Worm (Caenorhabditis elegans) whole organism, young adult: Measurements from ENCODE around the gene Y40A1A.3.
"Not testable (repeated sequence)": the region's sequence is repeated elsewhere in the genome, so short reads cannot be mapped to it uniquely, and the experiment has no call there.

ENCODE experiments used
- B0336.3 ChIP-seq: fragments of 200-800 bp; sonication (Bioruptor generic); IDR thresholded peaks from 2 replicates; pipeline ENCODE4 v1.3.6; 2022; ENCODE audit warnings: missing genetic modification characterization, missing compliant biosample characterization
- C17E4.6 ChIP-seq: fragments of 200-800 bp; sonication (Bioruptor generic); IDR thresholded peaks from 2 replicates; pipeline ENCODE4 v1.3.6; 2022; ENCODE audit warnings: missing genetic modification reagents, missing genetic modification characterization, missing compliant biosample characterization
- F57A8.1 ChIP-seq: fragments of 200-800 bp; sonication (Bioruptor generic); optimal IDR thresholded peaks from 2 replicates; lab custom pipeline; 2018; ENCODE audit warnings: mild to moderate bottlenecking, missing genetic modification characterization, moderate library complexity, missing compliant biosample characterization
- ZK185.1 ChIP-seq: sonication (generic microtip); optimal IDR thresholded peaks from 2 replicates; lab custom pipeline; 2016; ENCODE audit warnings: mild to moderate bottlenecking, missing genetic modification characterization, missing compliant biosample characterization; ENCODE audit not compliant: poor library complexity, severe bottlenecking
- atf-7 ChIP-seq: sonication (generic microtip); optimal IDR thresholded peaks from 2 replicates; lab custom pipeline; 2017; ENCODE audit warnings: mild to moderate bottlenecking, missing genetic modification characterization, missing compliant biosample characterization
- cebp-1 ChIP-seq, 2 experiments: fragments of 200-800 bp in 1 of 2; sonication (Bioruptor generic) in 1 of 2; sonication (generic microtip) in 1 of 2; IDR thresholded peaks in 1 of 2; optimal IDR thresholded peaks in 1 of 2; 2 replicates each; pipeline versions ENCODE4 v1.3.6 to Lab custom; 2017 to 2022; ENCODE audit warnings: missing compliant biosample characterization in 2 of 2, missing genetic modification characterization in 2 of 2, mild to moderate bottlenecking in 1 of 2, missing genetic modification reagents in 1 of 2, moderate library complexity in 1 of 2
- ceh-27 ChIP-seq: fragments of 200-800 bp; sonication (Bioruptor generic); optimal IDR thresholded peaks from 2 replicates; lab custom pipeline; 2018; ENCODE audit warnings: mild to moderate bottlenecking, missing genetic modification characterization, moderate library complexity, missing compliant biosample characterization
- ceh-79 ChIP-seq: sonication (generic microtip); optimal IDR thresholded peaks from 2 replicates; lab custom pipeline; 2017; ENCODE audit warnings: mild to moderate bottlenecking, missing genetic modification characterization, missing compliant biosample characterization
- ceh-91 ChIP-seq: fragments of 200-800 bp; sonication (Bioruptor generic); IDR thresholded peaks from 2 replicates; pipeline ENCODE4 v1.3.6; 2022; ENCODE audit warnings: missing genetic modification reagents, missing genetic modification characterization, missing compliant biosample characterization
- dox-1 ChIP-seq: fragments of 200-800 bp; sonication (Bioruptor generic); IDR thresholded peaks from 2 replicates; pipeline ENCODE4 v1.3.6; 2022; ENCODE audit warnings: missing genetic modification reagents, missing genetic modification characterization, missing compliant biosample characterization
- egl-44 ChIP-seq: fragments of 200-800 bp; sonication (Bioruptor generic); IDR thresholded peaks from 2 replicates; pipeline ENCODE4 v1.3.6; 2022; ENCODE audit warnings: missing genetic modification reagents, missing genetic modification characterization, missing compliant biosample characterization
- gei-17 ChIP-seq: fragments of 200-800 bp; sonication (Bioruptor generic); optimal IDR thresholded peaks from 2 replicates; lab custom pipeline; 2018; ENCODE audit warnings: mild to moderate bottlenecking, missing genetic modification characterization, missing compliant biosample characterization
- hsf-1 ChIP-seq: fragments of 200-800 bp; sonication (Bioruptor generic); IDR thresholded peaks from 2 replicates; pipeline ENCODE4 v1.3.6; 2022; ENCODE audit warnings: missing genetic modification reagents, missing genetic modification characterization, missing compliant biosample characterization
- let-607 ChIP-seq, 2 experiments: fragments of 200-800 bp in 1 of 2; sonication (Bioruptor generic) in 1 of 2; sonication (generic microtip) in 1 of 2; optimal IDR thresholded peaks; 2 replicates each; lab custom pipeline; 2016 to 2018; ENCODE audit warnings: mild to moderate bottlenecking in 2 of 2, missing compliant biosample characterization in 2 of 2, missing genetic modification characterization in 2 of 2, moderate library complexity in 2 of 2, missing genotype in 1 of 2
- lin-26 ChIP-seq: fragments of 200-800 bp; sonication (Bioruptor generic); IDR thresholded peaks from 2 replicates; pipeline ENCODE4 v1.3.6; 2022; ENCODE audit warnings: missing genetic modification reagents, missing genetic modification characterization, missing compliant biosample characterization
- lin-35 ChIP-seq, 3 experiments: fragments of 150-350 bp in 2 of 3; sonication (generic microtip) in 1 of 3; optimal IDR thresholded peaks; 2 replicates each; lab custom pipeline; 2014 to 2018; ENCODE audit warnings: missing biosample characterization in 3 of 3, missing genetic modification characterization in 3 of 3, missing genetic modification reagents in 3 of 3
- lsl-1 ChIP-seq: fragments of 200-800 bp; sonication (Bioruptor generic); optimal IDR thresholded peaks from 2 replicates; lab custom pipeline; 2018; ENCODE audit warnings: mild to moderate bottlenecking, missing genetic modification characterization, moderate library complexity, missing compliant biosample characterization
- mcd-1 ChIP-seq: fragments of 200-800 bp; sonication (Bioruptor generic); IDR thresholded peaks from 2 replicates; pipeline ENCODE4 v1.3.6; 2022; ENCODE audit warnings: missing genetic modification reagents, missing genetic modification characterization, missing compliant biosample characterization
- nhr-27 ChIP-seq: fragments of 200-800 bp; sonication (Bioruptor generic); optimal IDR thresholded peaks from 2 replicates; lab custom pipeline; 2018; ENCODE audit warnings: mild to moderate bottlenecking, missing genetic modification characterization, moderate library complexity, missing compliant biosample characterization
- nhr-80 ChIP-seq: sonication (generic microtip); optimal IDR thresholded peaks from 2 replicates; lab custom pipeline; 2016; ENCODE audit warnings: missing genetic modification characterization, missing compliant biosample characterization
- pha-4 ChIP-seq: fragments of 150-350 bp; sonication (generic microtip); optimal IDR thresholded peaks from 2 replicates; lab custom pipeline; 2014; ENCODE audit warnings: missing biosample characterization, missing genetic modification reagents, missing genetic modification characterization
- tbp1 ChIP-seq: fragments of 200-800 bp; sonication (Bioruptor generic); optimal IDR thresholded peaks from 2 replicates; lab custom pipeline; 2018; ENCODE audit warnings: mild to moderate bottlenecking, missing genetic modification characterization, missing compliant biosample characterization
- unc-62 ChIP-seq: fragments of 150-350 bp; optimal IDR thresholded peaks from 2 replicates; lab custom pipeline; 2014; ENCODE audit warnings: missing biosample characterization, missing genetic modification reagents, missing genetic modification characterization
- ztf-22 ChIP-seq: fragments of 200-800 bp; sonication (Bioruptor generic); optimal IDR thresholded peaks from 2 replicates; lab custom pipeline; 2018; ENCODE audit warnings: mild to moderate bottlenecking, missing genetic modification characterization, moderate library complexity, missing compliant biosample characterization
- ztf-28 ChIP-seq: fragments of 200-800 bp; sonication (Bioruptor generic); IDR thresholded peaks from 2 replicates; pipeline ENCODE4 v1.3.6; 2022; ENCODE audit warnings: missing genetic modification reagents, missing genetic modification characterization, missing compliant biosample characterization

The Y40A1A.3 gene

ce11 chrX:2030871-2031270 is 33.0 kb upstream of the Y40A1A.3 start (continued):
- TF ChIP-seq C17E4.6 (GFP tag; lab: Robert Waterston, UW) (no peak), ceh-79 (tag; lab: Kevin White, UChicago) (no peak), dox-1 (no peak), ztf-28 (no peak)

- not testable (repeated sequence) for TF ChIP-seq gei-17 (GFP tag; lab: Kevin White, UChicago); ztf-22 (GFP tag; lab: Kevin White, UChicago); lin-35 (GFP tag; optimal IDR thresholded peaks at IDR 0.05; lab: Kevin White, UChicago)
- TF ChIP-seq, all 124 proteins: peak for 0; not testable (repeated sequence) for 124
These were observed 28.5 kb upstream of the Y40A1A.3 start, which contains the start of gene Y102A11A.2 for ce11 chrX:2026342-2026741. Y102A11A.2 (plus strand) TSS chrX:2026642.

DNA sequence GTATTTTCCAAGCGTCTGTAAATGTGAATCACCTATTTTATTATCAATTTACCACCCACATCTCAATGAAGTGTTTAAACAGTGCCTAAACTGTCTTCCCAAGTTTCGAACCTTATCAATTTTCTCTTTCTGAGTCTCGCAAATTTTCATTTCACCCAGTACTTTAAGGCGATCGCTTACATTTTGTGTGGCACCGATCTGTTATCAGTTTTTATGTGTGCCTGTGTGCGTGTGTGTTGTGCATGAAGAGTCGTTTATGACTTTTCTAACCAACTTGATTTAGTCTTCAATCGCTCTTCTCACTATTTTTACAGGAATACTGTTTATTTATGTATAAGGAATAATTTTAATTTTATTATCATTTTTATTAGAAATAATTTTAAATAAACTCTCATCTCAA is 27.6 kb upstream of the Y40A1A.3 start:
- TF ChIP-seq nhr-80 (tag; lab: Kevin White, UChicago) = peak; percentile 59

- TF ChIP-seq F57A8.1 (GFP tag; lab: Kevin White, UChicago) = no peak
- TF ChIP-seq nhr-80 (tag; lab: Kevin White, UChicago) = peak; percentile 3
These were observed 23.7 kb upstream of the Y40A1A.3 start for ce11 chrX:2021558-2021957.

DNA sequence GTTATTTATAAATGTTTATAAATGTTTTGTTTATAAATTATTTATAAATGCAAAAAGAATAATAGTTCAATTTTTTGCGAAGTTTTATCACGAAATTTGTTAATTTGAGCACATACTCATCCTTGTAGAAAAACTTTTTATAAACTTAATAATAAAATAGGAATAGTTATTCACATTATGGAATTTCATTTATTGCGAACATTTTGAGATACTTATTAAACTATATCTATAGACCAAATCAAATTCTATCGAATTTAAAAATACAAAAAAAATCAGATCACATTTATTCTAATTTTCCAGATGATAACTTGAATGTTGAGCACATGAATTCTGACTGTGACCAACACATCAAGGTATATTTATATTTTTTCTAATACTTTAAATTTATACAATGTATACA is 21.0 kb upstream of the Y40A1A.3 start, which contains the start of gene Y102A11A.3:
Gene Y102A11A.3 (plus strand): TSS at position 301 of the 400 bp plus-strand sequence.
- TF ChIP-seq ceh-91 (GFP tag; lab: Robert Waterston, UW) (no peak), pha-4 (tag; lab: Kevin White, UChicago) (no peak), lsl-1 (GFP tag; lab: Kevin White, UChicago) (no peak), lin-35 (GFP tag; optimal IDR thresholded peaks at IDR 0.05; lab: Kevin White, UChicago) (no peak), lin-26 (GFP tag; lab: Robert Waterston, UW) (no peak), unc-62 (no peak), tbp1 (GFP tag; lab: Kevin White, UChicago) (no peak), ZK185.1 (tag; lab: Kevin White, UChicago) (no peak)
- TF ChIP-seq, all 124 proteins: peak for 0

DNA sequence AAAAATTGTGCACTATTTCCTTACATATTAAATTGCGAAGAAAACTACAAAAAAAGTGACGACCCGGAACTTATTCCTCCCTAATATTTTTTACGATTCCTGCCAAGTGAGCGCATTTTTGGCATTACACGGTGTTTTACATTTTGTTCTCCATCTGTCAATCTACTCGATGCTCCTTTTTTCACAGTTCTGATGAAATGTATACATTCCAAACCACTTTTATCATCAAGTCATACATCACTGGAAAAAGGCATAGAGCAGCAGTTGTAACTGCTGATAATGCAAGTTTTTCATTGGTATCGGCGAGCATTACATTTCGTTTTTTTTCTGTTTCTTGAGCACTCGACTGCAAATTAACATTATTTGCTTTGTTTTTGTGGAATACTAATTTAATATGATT is 20.4 kb upstream of the Y40A1A.3 start:
- TF ChIP-seq nhr-80 (tag; lab: Kevin White, UChicago) = peak; percentile 86
- peak in 1 of 2 experiments; percentile 50 for TF ChIP-seq let-607 (tag; optimal IDR thresholded peaks at IDR 0.05; lab: Kevin White, UChicago)
- TF ChIP-seq mcd-1 = no peak
- TF ChIP-seq, all 124 proteins: peak for 2

DNA sequence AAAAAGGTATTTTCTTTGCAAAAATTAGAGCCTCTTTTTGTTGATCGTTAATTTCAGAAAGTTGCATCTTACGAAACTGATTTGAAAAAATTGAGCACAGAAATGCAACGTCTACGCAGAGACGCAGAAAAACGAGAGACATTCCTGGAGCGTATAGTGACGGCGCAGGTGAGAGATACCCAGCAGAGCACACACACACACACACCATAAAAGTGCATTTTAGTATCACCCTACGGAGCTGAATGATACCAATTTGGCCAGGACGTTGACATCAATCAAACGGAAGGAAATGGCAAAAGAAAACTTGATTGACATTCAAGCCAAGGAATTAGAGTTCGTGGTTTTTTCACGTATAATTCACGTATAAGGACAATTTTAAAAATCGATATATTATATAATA is 16.7 kb upstream of the Y40A1A.3 start:
- TF ChIP-seq atf-7 (tag; lab: Kevin White, UChicago) = peak; percentile 41
- TF ChIP-seq hsf-1 = no peak
- TF ChIP-seq ztf-22 (GFP tag; lab: Kevin White, UChicago) = peak; percentile 29
- peak; percentile 34 for TF ChIP-seq unc-62
- no peak for TF ChIP-seq nhr-27 (tag; lab: Kevin White, UChicago)
- TF ChIP-seq cebp-1 (GFP tag; IDR thresholded peaks at IDR 0.05; lab: Robert Waterston, UW) = no peak
- TF ChIP-seq cebp-1 (tag; optimal IDR thresholded peaks at IDR 0.05; lab: Kevin White, UChicago) = peak; percentile 45
- TF ChIP-seq B0336.3 (GFP tag; lab: Robert Waterston, UW) = no peak
- peak; percentile 96 for TF ChIP-seq nhr-80 (tag; lab: Kevin White, UChicago)
- TF ChIP-seq let-607 (tag; optimal IDR thresholded peaks at IDR 0.05; lab: Kevin White, UChicago) = peak; percentile 43 to 65
- TF ChIP-seq egl-44 (GFP tag; lab: Robert Waterston, UW) = 0 out of 2 replicates have a peak, but pooled peaks have one; percentile 16
- TF ChIP-seq pha-4 (tag; lab: Kevin White, UChicago) = peak; percentile 47
- TF ChIP-seq ceh-27 (GFP tag; lab: Kevin White, UChicago) = no peak
- peak; percentile 60; the same call in 1 of the 2 replicates for TF ChIP-seq dox-1
- TF ChIP-seq, all 124 proteins: peak for 9
